Worm (Caenorhabditis elegans) whole organism, midembryonic: ENCODE data around the gene zip-3.
A peak's percentile ranks its signal among the peaks of the same experiment; 100 is the strongest.

Experiments used
- T22C8.4 ChIP-seq: fragments of 200-800 bp; sonication (Bioruptor generic); IDR thresholded peaks from 2 replicates; pipeline ENCODE4 v1.3.6; 2022; ENCODE audit warnings: missing genetic modification characterization, missing compliant biosample characterization
- cog-1 ChIP-seq: sonication (generic microtip); optimal IDR thresholded peaks from 2 replicates; lab custom pipeline; 2016; ENCODE audit warnings: missing genetic modification characterization, missing compliant biosample characterization
- flt-1 ChIP-seq: fragments of 200-800 bp; sonication (Bioruptor generic); IDR thresholded peaks from 2 replicates; pipeline ENCODE4 v1.3.6; 2022; ENCODE audit warnings: missing genetic modification characterization, missing compliant biosample characterization
- klf-2 ChIP-seq: fragments of 200-800 bp; sonication (Bioruptor generic); conservative IDR thresholded peaks from 2 replicates; pipeline ENCODE4 v1.3.6; 2022; ENCODE audit warnings: missing genetic modification reagents, missing genetic modification characterization, missing compliant biosample characterization
- med-1 ChIP-seq: sonication (generic microtip); optimal IDR thresholded peaks from 2 replicates; lab custom pipeline; 2017; ENCODE audit warnings: missing genetic modification characterization, mild to moderate bottlenecking, missing compliant biosample characterization, antibody characterized with exemption, missing genetic modification reagents; ENCODE audit not compliant: insufficient read depth
- ref-1 ChIP-seq: fragments of 200-800 bp; sonication (Bioruptor generic); conservative IDR thresholded peaks from 2 replicates; pipeline ENCODE4 v1.3.6; 2022; ENCODE audit warnings: missing genetic modification reagents, missing genetic modification characterization, missing compliant biosample characterization
- tab-1 ChIP-seq: fragments of 200-800 bp; sonication (Bioruptor generic); IDR thresholded peaks from 2 replicates; pipeline ENCODE4 v1.3.6; 2022; ENCODE audit warnings: missing genetic modification characterization, missing compliant biosample characterization
- ztf-23 ChIP-seq: fragments of 200-800 bp; sonication (Bioruptor generic); IDR thresholded peaks from 2 replicates; pipeline ENCODE4 v1.3.6; 2022; ENCODE audit warnings: missing genetic modification reagents, missing genetic modification characterization, missing compliant biosample characterization
- ztf-29 ChIP-seq: fragments of 200-800 bp; sonication (Bioruptor generic); IDR thresholded peaks from 2 replicates; pipeline ENCODE4 v1.3.6; 2022; ENCODE audit warnings: missing genetic modification reagents, missing genetic modification characterization, missing compliant biosample characterization

zip-3 gene

ce11 chrII:13954979-13955378 lies 2.3 kb downstream of the zip-3 start:
- no peak for TF ChIP-seq flt-1 (GFP tag; lab: Robert Waterston, UW)
- no peak for TF ChIP-seq klf-2
- no peak for TF ChIP-seq ref-1 (GFP tag; lab: Robert Waterston, UW)
- TF ChIP-seq med-1 (GFP tag; lab: Kevin White, UChicago), result no peak
- no peak for TF ChIP-seq ztf-29 (GFP tag; lab: Robert Waterston, UW)

ce11 chrII:13954077-13954476 lies 3.2 kb downstream of the zip-3 start:
- TF ChIP-seq flt-1 (GFP tag; lab: Robert Waterston, UW), result no peak

ce11 chrII:13951986-13952385 lies 5.3 kb downstream of the zip-3 start:
- TF ChIP-seq T22C8.4 (no peak), klf-2 (no peak), flt-1 (GFP tag; lab: Robert Waterston, UW) (no peak), ztf-29 (GFP tag; lab: Robert Waterston, UW) (no peak), ref-1 (GFP tag; lab: Robert Waterston, UW) (no peak), cog-1 (no peak), ztf-23 (no peak)

- no peak for TF ChIP-seq ref-1 (GFP tag; lab: Robert Waterston, UW)
- TF ChIP-seq ztf-29 (GFP tag; lab: Robert Waterston, UW), result no peak
- TF ChIP-seq med-1 (GFP tag; lab: Kevin White, UChicago), result no peak
- TF ChIP-seq klf-2, result no peak
These were observed 8.0 kb downstream of the zip-3 start, which contains the start of gene sre-44 for ce11 chrII:13949290-13949689. sre-44 (plus strand) TSS chrII:13949590.

ce11 chrII:13945527-13945926 lies 11.7 kb downstream of the zip-3 start:
- TF ChIP-seq med-1 (GFP tag; lab: Kevin White, UChicago) (no peak), cog-1 (no peak), T22C8.4 (no peak), ztf-23 (no peak), flt-1 (GFP tag; lab: Robert Waterston, UW) (no peak)

ce11 chrII:13939531-13939930 lies 17.7 kb downstream of the zip-3 start, which contains the start of gene W07G1.1:
W07G1.1 (minus strand) TSS chrII:13939631.
- TF ChIP-seq med-1 (GFP tag; lab: Kevin White, UChicago) (no peak), ztf-23 (no peak), T22C8.4 (no peak), tab-1 (GFP tag; lab: Robert Waterston, UW) (no peak)

ce11 chrII:13938290-13938689 lies 19.0 kb downstream of the zip-3 start:
- no peak for TF ChIP-seq cog-1
- 0 out of 2 replicates have a peak, but pooled peaks have one; percentile 31 for TF ChIP-seq T22C8.4
- no peak for TF ChIP-seq ref-1 (GFP tag; lab: Robert Waterston, UW)

ce11 chrII:13935907-13936306 lies 21.4 kb downstream of the zip-3 start:
- TF ChIP-seq cog-1, result no peak
- no peak for TF ChIP-seq med-1 (GFP tag; lab: Kevin White, UChicago)
- no peak for TF ChIP-seq klf-2
- no peak for TF ChIP-seq ztf-29 (GFP tag; lab: Robert Waterston, UW)
- TF ChIP-seq flt-1 (GFP tag; lab: Robert Waterston, UW), result no peak
- TF ChIP-seq ref-1 (GFP tag; lab: Robert Waterston, UW), result no peak
- no peak for TF ChIP-seq ztf-23
- no peak for TF ChIP-seq T22C8.4
- TF ChIP-seq tab-1 (GFP tag; lab: Robert Waterston, UW), result no peak

- TF ChIP-seq tab-1 (GFP tag; lab: Robert Waterston, UW), result no peak
- TF ChIP-seq med-1 (GFP tag; lab: Kevin White, UChicago), result no peak
These were observed 23.7 kb downstream of the zip-3 start for ce11 chrII:13933534-13933933.

- TF ChIP-seq ref-1 (GFP tag; lab: Robert Waterston, UW) (no peak), tab-1 (GFP tag; lab: Robert Waterston, UW) (no peak), ztf-29 (GFP tag; lab: Robert Waterston, UW) (no peak), T22C8.4 (no peak), flt-1 (GFP tag; lab: Robert Waterston, UW) (no peak), ztf-23 (no peak), klf-2 (no peak), med-1 (GFP tag; lab: Kevin White, UChicago) (no peak), cog-1 (no peak)
These were observed 25.3 kb downstream of the zip-3 start, which contains the start of gene hot-3 for ce11 chrII:13931944-13932343. hot-3 (minus strand) TSS chrII:13932044.

ce11 chrII:13924909-13925308 lies 32.3 kb downstream of the zip-3 start, which contains the start of gene mltn-5:
mltn-5 (plus strand) TSS chrII:13925209.
- TF ChIP-seq tab-1 (GFP tag; lab: Robert Waterston, UW) (no peak), ztf-29 (GFP tag; lab: Robert Waterston, UW) (no peak), cog-1 (no peak), klf-2 (no peak), ref-1 (GFP tag; lab: Robert Waterston, UW) (no peak), ztf-23 (no peak), med-1 (GFP tag; lab: Kevin White, UChicago) (no peak), T22C8.4 (no peak), flt-1 (GFP tag; lab: Robert Waterston, UW) (no peak)

ce11 chrII:13919100-13919499 lies 38.2 kb downstream of the zip-3 start:
- TF ChIP-seq med-1 (GFP tag; lab: Kevin White, UChicago) (no peak), ztf-23 (0 out of 2 replicates have a peak, but pooled peaks have one; percentile 6), ref-1 (GFP tag; lab: Robert Waterston, UW) (no peak), klf-2 (no peak), cog-1 (no peak)
